Fruit fly (Drosophila melanogaster) whole organism, wandering third instar larva: ENCODE measurements around the gene CG32547.

Experiments used
- HLH106 ChIP-seq: fragments of 200-800 bp; optimal IDR thresholded peaks from 3 replicates; lab custom pipeline; 2019; ENCODE audit warnings: missing biosample characterization, mild to moderate bottlenecking, missing genetic modification characterization, moderate library complexity
- Jra ChIP-seq: sonication (Bioruptor generic); optimal IDR thresholded peaks from 2 replicates; lab custom pipeline; 2016; ENCODE audit warnings: missing biosample characterization, missing genetic modification characterization
- Myc ChIP-seq: fragments of >200 bp; optimal IDR thresholded peaks from 2 replicates; lab custom pipeline; 2017
- fru ChIP-seq: fragments of 200-800 bp; sonication (Bioruptor generic); optimal IDR thresholded peaks from 3 replicates; lab custom pipeline; 2016; ENCODE audit warnings: missing biosample characterization, mild to moderate bottlenecking, missing genetic modification characterization
- psq ChIP-seq: fragments of 200-800 bp; sonication (Bioruptor generic); optimal IDR thresholded peaks from 3 replicates; lab custom pipeline; 2017; ENCODE audit warnings: missing biosample characterization, mild to moderate bottlenecking, missing genetic modification characterization, moderate library complexity
- tai ChIP-seq: sonication (Bioruptor generic); optimal IDR thresholded peaks from 2 replicates; lab custom pipeline; 2016; ENCODE audit warnings: missing biosample characterization, missing genetic modification characterization

DNA sequence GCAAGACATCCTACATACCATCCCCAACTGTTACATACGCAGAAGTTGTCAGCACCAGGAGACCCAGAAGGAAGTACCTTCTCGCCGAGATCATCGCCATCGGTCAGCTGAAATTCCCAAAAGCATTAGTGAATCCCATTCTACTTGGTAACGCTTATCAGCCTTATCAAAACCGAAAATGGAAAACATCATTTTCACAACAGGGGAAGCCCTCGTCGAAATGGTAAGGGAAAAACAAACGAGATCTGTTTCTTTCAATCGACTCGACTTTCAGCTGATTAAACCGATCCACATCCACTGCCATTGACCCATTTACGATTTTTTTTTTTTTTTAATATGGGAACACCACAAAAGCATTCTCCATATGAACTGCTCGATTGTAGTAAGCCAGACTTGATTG lies 3.2 kb upstream of the CG32547 start:
- TF ChIP-seq Jra (GFP tag; lab: Kevin White, UChicago): no peak
- no peak for TF ChIP-seq Myc (lab: Kevin White, UChicago)
- TF ChIP-seq HLH106 (tag; lab: Kevin White, UChicago): no peak
- no peak for TF ChIP-seq tai (GFP tag; lab: Kevin White, UChicago)
- TF ChIP-seq psq (GFP tag; lab: Kevin White, UChicago): no peak
- TF ChIP-seq fru (GFP tag; lab: Kevin White, UChicago): no peak
